Fruit fly (Drosophila melanogaster) whole organism: ENCODE measurements around the gene CG5877.

Experiments
- CG8478 ChIP-seq: fragments of >200 bp; optimal IDR thresholded peaks from 2 replicates; lab custom pipeline; 2018; ENCODE audit warnings: inconsistent platforms
- pan ChIP-seq: fragments of >200 bp; optimal IDR thresholded peaks from 2 replicates; lab custom pipeline; 2017
- psq ChIP-seq: fragments of >200 bp; optimal IDR thresholded peaks from 2 replicates; lab custom pipeline; 2017

DNA sequence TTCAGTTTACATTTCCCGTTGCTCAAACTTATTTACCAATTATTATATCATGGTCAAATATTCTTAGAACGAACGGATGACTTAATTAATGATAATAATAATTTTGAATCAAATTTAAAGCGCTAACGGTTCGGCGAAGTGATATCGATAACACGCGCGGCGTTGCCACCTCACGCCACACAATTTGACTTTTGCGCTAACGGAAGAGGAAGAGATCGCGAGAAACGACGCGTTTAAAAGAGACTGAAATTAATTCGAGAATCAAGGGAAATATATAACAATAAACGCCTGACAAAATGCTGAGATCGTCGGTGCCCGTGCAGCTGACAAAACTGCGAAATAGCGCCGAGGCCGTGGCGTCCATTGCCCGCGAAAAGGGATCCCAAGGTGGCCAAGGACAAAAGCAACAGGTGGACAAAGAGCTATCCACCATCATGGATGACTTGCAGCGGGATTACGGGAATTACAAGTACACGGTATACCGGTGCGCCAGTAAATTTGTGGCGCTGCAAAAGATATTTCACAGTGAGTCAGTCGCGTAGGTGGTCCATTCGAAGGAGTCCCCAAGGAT is 35.4 kb downstream of the CG5877 start, which contains the start of gene dah:
- TF ChIP-seq psq, result no peak
- no peak for TF ChIP-seq pan (lab: Kevin White, UChicago)
- TF ChIP-seq CG8478 (lab: Kevin White, UChicago), result no peak
